Fruit fly (Drosophila melanogaster) whole organism, prepupa: ENCODE measurements around the gene sud1.

ENCODE experiments used
- CG10631 ChIP-seq: fragments of 200-800 bp; sonication (Bioruptor generic); optimal IDR thresholded peaks from 2 replicates; lab custom pipeline; 2016; ENCODE audit warnings: missing biosample characterization, missing genetic modification characterization
- CG10669 ChIP-seq: fragments of 200-800 bp; sonication (Bioruptor generic); optimal IDR thresholded peaks from 3 replicates; lab custom pipeline; 2018; ENCODE audit warnings: missing biosample characterization, mild to moderate bottlenecking, missing genetic modification characterization, moderate library complexity
- CG11294 ChIP-seq: fragments of 200-800 bp; sonication (Bioruptor generic); IDR thresholded peaks from 2 replicates; pipeline ENCODE4 v1.3.6; 2022; ENCODE audit warnings: missing biosample characterization, missing genetic modification characterization
- CG15336 ChIP-seq: fragments of 200-800 bp; sonication (Bioruptor generic); IDR thresholded peaks from 2 replicates; pipeline ENCODE4 v1.3.6; 2022; ENCODE audit warnings: missing biosample characterization, missing genetic modification characterization
- CG1621 ChIP-seq: fragments of 200-800 bp; sonication (Bioruptor generic); optimal IDR thresholded peaks from 3 replicates; lab custom pipeline; 2018; ENCODE audit warnings: missing biosample characterization, mild to moderate bottlenecking, missing genetic modification characterization
- CG3032 ChIP-seq: fragments of 200-800 bp; optimal IDR thresholded peaks from 2 replicates; lab custom pipeline; 2019; ENCODE audit warnings: missing biosample characterization, mild to moderate bottlenecking, missing genetic modification characterization, moderate library complexity
- CG31627 ChIP-seq: fragments of 200-800 bp; sonication (Bioruptor generic); optimal IDR thresholded peaks from 3 replicates; lab custom pipeline; 2016; ENCODE audit warnings: missing biosample characterization, missing genetic modification characterization
- CG32006 ChIP-seq: fragments of 200-800 bp; sonication (Bioruptor generic); optimal IDR thresholded peaks from 3 replicates; lab custom pipeline; 2017; ENCODE audit warnings: missing biosample characterization, mild to moderate bottlenecking, missing genetic modification characterization
- CG3919 ChIP-seq: fragments of 200-800 bp; sonication (Bioruptor generic); optimal IDR thresholded peaks from 3 replicates; lab custom pipeline; 2016; ENCODE audit warnings: missing biosample characterization, missing genetic modification characterization
- CG4318 ChIP-seq: fragments of 200-800 bp; sonication (Bioruptor generic); optimal IDR thresholded peaks from 3 replicates; lab custom pipeline; 2017; ENCODE audit warnings: missing biosample characterization, mild to moderate bottlenecking, missing genetic modification characterization
- CG6163 ChIP-seq: fragments of 200-800 bp; sonication (Bioruptor generic); IDR thresholded peaks from 3 replicates; pipeline ENCODE4 v1.3.6; 2022; ENCODE audit warnings: missing biosample characterization, missing genetic modification characterization
- CG6276 ChIP-seq: fragments of 200-800 bp; sonication (Bioruptor generic); optimal IDR thresholded peaks from 2 replicates; lab custom pipeline; 2017; ENCODE audit warnings: missing biosample characterization, mild to moderate bottlenecking, missing genetic modification characterization
- CG6792 ChIP-seq: fragments of 200-800 bp; sonication (Bioruptor generic); optimal IDR thresholded peaks from 3 replicates; lab custom pipeline; 2016; ENCODE audit warnings: missing biosample characterization, missing genetic modification characterization
- CG7368 ChIP-seq: fragments of 200-800 bp; sonication (Bioruptor generic); optimal IDR thresholded peaks from 3 replicates; lab custom pipeline; 2016; ENCODE audit warnings: missing biosample characterization, missing genetic modification characterization
- CG8119 ChIP-seq: fragments of 200-800 bp; sonication (Bioruptor generic); IDR thresholded peaks from 3 replicates; pipeline ENCODE4 v1.3.6; 2022; ENCODE audit warnings: missing biosample characterization, missing genetic modification characterization
- CG8319 ChIP-seq: fragments of 200-800 bp; sonication (Bioruptor generic); optimal IDR thresholded peaks from 3 replicates; lab custom pipeline; 2016; ENCODE audit warnings: missing biosample characterization, missing genetic modification characterization
- CG8632 ChIP-seq: fragments of 200-800 bp; sonication (Bioruptor generic); optimal IDR thresholded peaks from 3 replicates; lab custom pipeline; 2016; ENCODE audit warnings: missing biosample characterization, missing genetic modification characterization
- CG9139 ChIP-seq: fragments of 200-800 bp; sonication (Bioruptor generic); optimal IDR thresholded peaks from 3 replicates; lab custom pipeline; 2017; ENCODE audit warnings: missing biosample characterization, mild to moderate bottlenecking, missing genetic modification characterization
- Eip78C ChIP-seq: fragments of 200-800 bp; sonication (Bioruptor generic); peaks from one replicate; lab custom pipeline; 2016; ENCODE audit warnings: missing biosample characterization, missing genetic modification characterization
- Eip93F ChIP-seq: fragments of 200-800 bp; sonication (Bioruptor generic); optimal IDR thresholded peaks from 2 replicates; lab custom pipeline; 2016; ENCODE audit warnings: missing biosample characterization, mild to moderate bottlenecking, missing genetic modification characterization
- Ets96B ChIP-seq: fragments of 200-800 bp; optimal IDR thresholded peaks from 2 replicates; lab custom pipeline; 2019; ENCODE audit warnings: missing biosample characterization, mild to moderate bottlenecking, missing genetic modification characterization, moderate library complexity
- Hr38 ChIP-seq: sonication (Bioruptor generic); optimal IDR thresholded peaks from 2 replicates; lab custom pipeline; 2016; ENCODE audit warnings: missing biosample characterization, missing genetic modification characterization
- Hr39 ChIP-seq: fragments of 200-800 bp; sonication (Bioruptor generic); optimal IDR thresholded peaks from 2 replicates; lab custom pipeline; 2016; ENCODE audit warnings: missing biosample characterization, missing genetic modification characterization
- Hr4 ChIP-seq: fragments of 200-800 bp; sonication (Bioruptor generic); optimal IDR thresholded peaks from 3 replicates; lab custom pipeline; 2016; ENCODE audit warnings: missing biosample characterization, missing genetic modification characterization
- Lpt ChIP-seq: fragments of 200-800 bp; sonication (Bioruptor generic); optimal IDR thresholded peaks from 3 replicates; lab custom pipeline; 2016; ENCODE audit warnings: missing biosample characterization, missing genetic modification characterization
- Met ChIP-seq: fragments of 200-800 bp; sonication (Bioruptor generic); optimal IDR thresholded peaks from 3 replicates; lab custom pipeline; 2016; ENCODE audit warnings: missing biosample characterization, missing genetic modification characterization
- OdsH ChIP-seq: fragments of 200-800 bp; sonication (Bioruptor generic); optimal IDR thresholded peaks from 3 replicates; lab custom pipeline; 2016; ENCODE audit warnings: missing biosample characterization, missing genetic modification characterization
- Smox ChIP-seq: fragments of 200-800 bp; sonication (Bioruptor generic); optimal IDR thresholded peaks from 3 replicates; lab custom pipeline; 2016; ENCODE audit warnings: missing biosample characterization, missing genetic modification characterization
- Sox14 ChIP-seq: fragments of 200-800 bp; sonication (Bioruptor generic); optimal IDR thresholded peaks from 3 replicates; lab custom pipeline; 2016; ENCODE audit warnings: missing biosample characterization, missing genetic modification characterization
- Sox15 ChIP-seq: fragments of 200-800 bp; sonication (Bioruptor generic); optimal IDR thresholded peaks from 3 replicates; lab custom pipeline; 2016; ENCODE audit warnings: missing biosample characterization, missing genetic modification characterization
- achi ChIP-seq: fragments of 200-800 bp; sonication (Bioruptor generic); optimal IDR thresholded peaks from 3 replicates; lab custom pipeline; 2016; ENCODE audit warnings: missing biosample characterization, missing genetic modification characterization
- acj6 ChIP-seq: fragments of 200-800 bp; sonication (Bioruptor generic); optimal IDR thresholded peaks from 3 replicates; lab custom pipeline; 2016; ENCODE audit warnings: missing biosample characterization, missing genetic modification characterization
- dac ChIP-seq: fragments of 200-800 bp; sonication (Bioruptor generic); optimal IDR thresholded peaks from 2 replicates; lab custom pipeline; 2017; ENCODE audit warnings: missing biosample characterization, mild to moderate bottlenecking, missing genetic modification characterization
- eg ChIP-seq: fragments of 200-800 bp; sonication (Bioruptor generic); IDR thresholded peaks from 3 replicates; pipeline ENCODE4 v1.3.6; 2022; ENCODE audit warnings: missing biosample characterization, missing genetic modification characterization
- esn ChIP-seq: fragments of 200-800 bp; sonication (Bioruptor generic); optimal IDR thresholded peaks from 2 replicates; lab custom pipeline; 2016; ENCODE audit warnings: missing biosample characterization, mild to moderate bottlenecking, missing genetic modification characterization, moderate library complexity
- fd59A ChIP-seq: fragments of 200-800 bp; sonication (Bioruptor generic); optimal IDR thresholded peaks from 2 replicates; lab custom pipeline; 2017; ENCODE audit warnings: missing biosample characterization, mild to moderate bottlenecking, missing genetic modification characterization, missing genetic modification reagents
- fd85E ChIP-seq: fragments of 200-800 bp; sonication (Bioruptor generic); optimal IDR thresholded peaks from 3 replicates; lab custom pipeline; 2016; ENCODE audit warnings: missing biosample characterization, missing genetic modification characterization
- lz ChIP-seq: fragments of 200-800 bp; sonication (Bioruptor generic); optimal IDR thresholded peaks from 3 replicates; lab custom pipeline; 2016; ENCODE audit warnings: missing biosample characterization, missing genetic modification characterization
- pdm3 ChIP-seq: fragments of 200-800 bp; sonication (Bioruptor generic); optimal IDR thresholded peaks from 3 replicates; lab custom pipeline; 2016; ENCODE audit warnings: missing biosample characterization, missing genetic modification characterization
- salr ChIP-seq, 2 experiments: fragments of 200-800 bp; sonication (Bioruptor generic); optimal IDR thresholded peaks; 3 replicates each; lab custom pipeline; 2016 to 2018; ENCODE audit warnings: missing biosample characterization in 2 of 2, missing genetic modification characterization in 2 of 2, mild to moderate bottlenecking in 1 of 2
- spab ChIP-seq: fragments of 200-800 bp; sonication (Bioruptor generic); optimal IDR thresholded peaks from 2 replicates; lab custom pipeline; 2017; ENCODE audit warnings: missing biosample characterization, mild to moderate bottlenecking, missing genetic modification characterization, missing genetic modification reagents
- ss ChIP-seq, 2 experiments: fragments of 200-800 bp; sonication (Bioruptor generic); optimal IDR thresholded peaks; 2 replicates in 1 of 2; 3 replicates in 1 of 2; lab custom pipeline; 2017 to 2018; ENCODE audit warnings: mild to moderate bottlenecking in 2 of 2, missing biosample characterization in 2 of 2, missing genetic modification characterization in 2 of 2, moderate library complexity in 1 of 2
- svp ChIP-seq: fragments of 200-800 bp; sonication (Bioruptor generic); peaks from one replicate; lab custom pipeline; 2016; ENCODE audit warnings: missing biosample characterization, missing genetic modification characterization

sud1 gene

dm6 chr3R:24893320-24893955 lies 24.2 kb downstream of the sud1 start (continued):
- TF ChIP-seq salr (GFP tag; optimal IDR thresholded peaks at IDR 0.05; lab: Kevin White, UChicago) (peak; percentile 7 to 86), esn (peak; percentile 88), svp (GFP tag; lab: Kevin White, UChicago) (peak; percentile 87), CG11294 (GFP tag; lab: Robert Waterston, UW) (peak; percentile 70; the same call in 1 of the 2 replicates), Hr39 (peak; percentile 22), CG10669 (GFP tag; lab: Kevin White, UChicago) (peak; percentile 81), OdsH (GFP tag; lab: Kevin White, UChicago) (peak; percentile 86), Eip93F (GFP tag; lab: Kevin White, UChicago) (no peak), acj6 (GFP tag; lab: Kevin White, UChicago) (peak; percentile 81)

dm6 chr3R:24890919-24891318 lies 26.7 kb downstream of the sud1 start:
- TF ChIP-seq achi (GFP tag; lab: Kevin White, UChicago) (peak; percentile 5), eg (GFP tag; lab: Robert Waterston, UW) (peak; percentile 29; the same call in 1 of the 3 replicates), ss (GFP tag; optimal IDR thresholded peaks at IDR 0.05; lab: Kevin White, UChicago) (no peak), Met (GFP tag; lab: Kevin White, UChicago) (no peak), fd59A (GFP tag; lab: Kevin White, UChicago) (no peak), Hr38 (no peak), lz (peak; percentile 5), CG32006 (GFP tag; lab: Kevin White, UChicago) (peak; percentile 71), OdsH (GFP tag; lab: Kevin White, UChicago) (peak; percentile 35), CG7368 (GFP tag; lab: Kevin White, UChicago) (no peak), dac (GFP tag; lab: Kevin White, UChicago) (peak; percentile 37), CG6792 (GFP tag; lab: Kevin White, UChicago) (peak; percentile 14), CG8632 (GFP tag; lab: Kevin White, UChicago) (no peak), CG15336 (GFP tag; lab: Robert Waterston, UW) (peak; percentile 67), CG1621 (tag; lab: Kevin White, UChicago) (no peak), Sox15 (GFP tag; lab: Kevin White, UChicago) (no peak), CG3919 (GFP tag; lab: Kevin White, UChicago) (no peak), Hr39 (peak; percentile 6), Ets96B (tag; lab: Kevin White, UChicago) (no peak), Eip93F (GFP tag; lab: Kevin White, UChicago) (no peak), Sox14 (no peak), svp (GFP tag; lab: Kevin White, UChicago) (peak; percentile 37), spab (GFP tag; lab: Kevin White, UChicago) (no peak), Eip78C (GFP tag; lab: Kevin White, UChicago) (peak; percentile 69), CG10631 (GFP tag; lab: Kevin White, UChicago) (no peak), CG8319 (GFP tag; lab: Kevin White, UChicago) (no peak), Smox (no peak), CG31627 (GFP tag; lab: Kevin White, UChicago) (no peak), CG6163 (0 out of 3 replicates have a peak, but pooled peaks have one; percentile 16), esn (no peak), pdm3 (GFP tag; lab: Kevin White, UChicago) (peak; percentile 38), Hr4 (GFP tag; lab: Kevin White, UChicago) (peak; percentile 59), CG8119 (peak; percentile 55; the same call in 2 of the 3 replicates), CG3032 (tag; lab: Kevin White, UChicago) (no peak), CG6276 (GFP tag; lab: Kevin White, UChicago) (peak; percentile 38), fd85E (GFP tag; lab: Kevin White, UChicago) (no peak), Lpt (GFP tag; lab: Kevin White, UChicago) (no peak), CG9139 (GFP tag; lab: Kevin White, UChicago) (no peak), acj6 (GFP tag; lab: Kevin White, UChicago) (no peak), CG4318 (GFP tag; lab: Kevin White, UChicago) (peak; percentile 47)
